Fruit fly (Drosophila melanogaster) whole organism, embryonic: Measurements from ENCODE around the gene CG7149.

ENCODE experiments used
- Aef1 ChIP-seq: fragments of 200-800 bp; sonication (Bioruptor generic); IDR thresholded peaks from 3 replicates; pipeline ENCODE4 v1.3.6; 2022; ENCODE audit warnings: missing biosample characterization, missing genetic modification characterization
- Bgb ChIP-seq: fragments of 200-800 bp; sonication (Bioruptor generic); IDR thresholded peaks from 2 replicates; pipeline ENCODE4 v1.3.6; 2022; ENCODE audit warnings: missing biosample characterization, missing genetic modification characterization; ENCODE audit not compliant: partially characterized antibody
- BtbVII ChIP-seq: fragments of 200-800 bp; sonication (Bioruptor generic); optimal IDR thresholded peaks from 3 replicates; lab custom pipeline; 2017; ENCODE audit warnings: missing biosample characterization, mild to moderate bottlenecking, missing genetic modification characterization
- CG10462 ChIP-seq: fragments of 200-800 bp; sonication (Bioruptor generic); optimal IDR thresholded peaks from 2 replicates; lab custom pipeline; 2016; ENCODE audit warnings: missing biosample characterization, missing genetic modification characterization
- CG10543 ChIP-seq: fragments of 200-800 bp; sonication (Bioruptor generic); optimal IDR thresholded peaks from 3 replicates; lab custom pipeline; 2017; ENCODE audit warnings: missing biosample characterization, mild to moderate bottlenecking, missing genetic modification characterization, moderate library complexity
- CG10979 ChIP-seq: fragments of 200-800 bp; sonication (Bioruptor generic); optimal IDR thresholded peaks from 2 replicates; lab custom pipeline; 2018; ENCODE audit warnings: missing biosample characterization, mild to moderate bottlenecking, missing genetic modification characterization, moderate library complexity
- CG12236 ChIP-seq: fragments of 200-800 bp; sonication (Bioruptor generic); optimal IDR thresholded peaks from 2 replicates; lab custom pipeline; 2016; ENCODE audit warnings: missing biosample characterization, missing genetic modification characterization
- CG12659 ChIP-seq: fragments of 200-800 bp; sonication (Bioruptor generic); optimal IDR thresholded peaks from 3 replicates; lab custom pipeline; 2017; ENCODE audit warnings: mild to moderate bottlenecking, missing biosample characterization, missing genetic modification reagents, missing genetic modification characterization
- CG13424 ChIP-seq: fragments of 200-800 bp; sonication (Bioruptor generic); optimal IDR thresholded peaks from 2 replicates; lab custom pipeline; 2019; ENCODE audit warnings: missing biosample characterization, mild to moderate bottlenecking, missing genetic modification characterization, moderate library complexity
- CG14014 ChIP-seq: fragments of 200-800 bp; sonication (Bioruptor generic); IDR thresholded peaks from 2 replicates; pipeline ENCODE4 v1.3.6; 2022; ENCODE audit warnings: missing biosample characterization, missing genetic modification characterization
- CG14441 ChIP-seq: fragments of 200-800 bp; sonication (Bioruptor generic); IDR thresholded peaks from 2 replicates; pipeline ENCODE4 v1.3.6; 2022; ENCODE audit warnings: missing biosample characterization, missing genetic modification characterization
- CG17802 ChIP-seq: fragments of 200-800 bp; sonication (Bioruptor generic); optimal IDR thresholded peaks from 2 replicates; lab custom pipeline; 2018; ENCODE audit warnings: missing biosample characterization, mild to moderate bottlenecking, missing genetic modification characterization, moderate library complexity
- CG34224 ChIP-seq: fragments of 200-800 bp; sonication (Bioruptor generic); IDR thresholded peaks from 3 replicates; pipeline ENCODE4 v1.3.6; 2022; ENCODE audit warnings: missing biosample characterization, missing genetic modification characterization; ENCODE audit not compliant: partially characterized antibody
- CG6654 ChIP-seq: fragments of 200-800 bp; sonication (Bioruptor generic); optimal IDR thresholded peaks from 2 replicates; lab custom pipeline; 2017; ENCODE audit warnings: missing biosample characterization, mild to moderate bottlenecking, missing genetic modification characterization
- CG6689 ChIP-seq: fragments of 200-800 bp; sonication (Bioruptor generic); IDR thresholded peaks from 2 replicates; pipeline ENCODE4 v1.3.6; 2022; ENCODE audit warnings: missing biosample characterization, missing genetic modification characterization
- CG7987 ChIP-seq: fragments of 200-800 bp; sonication (Bioruptor generic); optimal IDR thresholded peaks from 2 replicates; lab custom pipeline; 2018; ENCODE audit warnings: missing biosample characterization, mild to moderate bottlenecking, missing genetic modification characterization, moderate library complexity
- CG9609 ChIP-seq: fragments of 200-800 bp; sonication (Bioruptor generic); optimal IDR thresholded peaks from 3 replicates; lab custom pipeline; 2016; ENCODE audit warnings: missing biosample characterization, missing genetic modification characterization
- Dip3 ChIP-seq: fragments of 200-800 bp; sonication (Bioruptor generic); optimal IDR thresholded peaks from 3 replicates; lab custom pipeline; 2016; ENCODE audit warnings: missing biosample characterization, missing genetic modification characterization
- Fer3 ChIP-seq: fragments of 200-800 bp; sonication (Bioruptor generic); optimal IDR thresholded peaks from 2 replicates; lab custom pipeline; 2018; ENCODE audit warnings: missing biosample characterization, mild to moderate bottlenecking, missing genetic modification characterization, moderate library complexity
- GATAe ChIP-seq: fragments of 200-800 bp; sonication (Bioruptor generic); conservative IDR thresholded peaks from 2 replicates; pipeline ENCODE4 v1.3.6; 2022; ENCODE audit warnings: missing biosample characterization, missing genetic modification characterization
- Hr51 ChIP-seq, 2 experiments: fragments of 200-800 bp; sonication (Bioruptor generic); optimal IDR thresholded peaks; 2 replicates in 1 of 2; 3 replicates in 1 of 2; lab custom pipeline; 2016 to 2018; ENCODE audit warnings: missing biosample characterization in 2 of 2, missing genetic modification characterization in 2 of 2, mild to moderate bottlenecking in 1 of 2, moderate library complexity in 1 of 2
- NC2β ChIP-seq: fragments of 200-800 bp; sonication (Bioruptor generic); optimal IDR thresholded peaks from 2 replicates; lab custom pipeline; 2016; ENCODE audit warnings: missing biosample characterization, missing genetic modification characterization
- NFAT ChIP-seq: fragments of 200-800 bp; sonication (Bioruptor generic); IDR thresholded peaks from 2 replicates; pipeline ENCODE4 v1.3.6; 2022; ENCODE audit warnings: missing biosample characterization, missing genetic modification characterization
- Trl ChIP-seq, 3 experiments: fragments of >200 bp in 2 of 3; fragments of 200-800 bp in 1 of 3; sonication (Bioruptor generic) in 1 of 3; optimal IDR thresholded peaks; 2 replicates in 1 of 3; 3 replicates in 2 of 3; lab custom pipeline; 2016 to 2017; ENCODE audit warnings: missing biosample characterization in 1 of 3, missing genetic modification characterization in 1 of 3
- Usf ChIP-seq: fragments of 200-800 bp; sonication (Bioruptor generic); optimal IDR thresholded peaks from 2 replicates; lab custom pipeline; 2017; ENCODE audit warnings: missing genotype, missing biosample characterization, missing genetic modification characterization
- amos ChIP-seq: fragments of 200-800 bp; sonication (Bioruptor generic); IDR thresholded peaks from 2 replicates; pipeline ENCODE4 v1.3.6; 2022; ENCODE audit warnings: missing biosample characterization, missing genetic modification characterization; ENCODE audit not compliant: partially characterized antibody
- chif ChIP-seq, 2 experiments: fragments of 200-800 bp; sonication (Bioruptor generic); optimal IDR thresholded peaks; 3 replicates each; lab custom pipeline; 2016; ENCODE audit warnings: missing biosample characterization in 2 of 2, missing genetic modification characterization in 2 of 2
- cwo ChIP-seq: fragments of 200-800 bp; sonication (Bioruptor generic); optimal IDR thresholded peaks from 3 replicates; lab custom pipeline; 2017; ENCODE audit warnings: missing biosample characterization, missing genetic modification characterization, mild to moderate bottlenecking, moderate library complexity, missing genetic modification reagents
- disco-r ChIP-seq: fragments of 200-800 bp; sonication (Bioruptor generic); optimal IDR thresholded peaks from 2 replicates; lab custom pipeline; 2016; ENCODE audit warnings: missing biosample characterization, missing genetic modification characterization
- dmrt99B ChIP-seq: fragments of 200-800 bp; sonication (Bioruptor generic); optimal IDR thresholded peaks from 2 replicates; lab custom pipeline; 2018; ENCODE audit warnings: missing biosample characterization, mild to moderate bottlenecking, missing genetic modification characterization, moderate library complexity
- en ChIP-seq: fragments of 200-800 bp; sonication (Bioruptor generic); optimal IDR thresholded peaks from 2 replicates; lab custom pipeline; 2016; ENCODE audit warnings: missing biosample characterization, missing genetic modification characterization
- fu2 ChIP-seq: fragments of 200-800 bp; sonication (Bioruptor generic); optimal IDR thresholded peaks from 2 replicates; lab custom pipeline; 2016; ENCODE audit warnings: missing biosample characterization, missing genetic modification characterization
- h ChIP-seq: fragments of >200 bp; optimal IDR thresholded peaks from 2 replicates; lab custom pipeline; 2017
- insv ChIP-seq, 2 experiments: fragments of 200-800 bp; sonication (Bioruptor generic); optimal IDR thresholded peaks; 3 replicates each; lab custom pipeline; 2016 to 2018; ENCODE audit warnings: missing biosample characterization in 2 of 2, missing genetic modification characterization in 2 of 2
- mld ChIP-seq: fragments of 200-800 bp; sonication (Bioruptor generic); IDR thresholded peaks from 3 replicates; pipeline ENCODE4 v1.3.6; 2022; ENCODE audit warnings: missing biosample characterization, missing genetic modification characterization; ENCODE audit not compliant: partially characterized antibody
- odd ChIP-seq: fragments of 200-800 bp; sonication (Bioruptor generic); optimal IDR thresholded peaks from 2 replicates; lab custom pipeline; 2017; ENCODE audit warnings: missing biosample characterization, mild to moderate bottlenecking, missing genetic modification characterization
- otp ChIP-seq: fragments of 200-800 bp; sonication (Bioruptor generic); IDR thresholded peaks from 3 replicates; pipeline ENCODE4, ENCODE4 v1.3.6; 2022; ENCODE audit warnings: missing biosample characterization, missing genetic modification characterization
- pan ChIP-seq, 4 experiments: fragments of >200 bp in 3 of 4; fragments of 200-800 bp in 1 of 4; sonication (Bioruptor generic) in 1 of 4; optimal IDR thresholded peaks in 3 of 4; IDR thresholded peaks in 1 of 4; 2 replicates each; pipeline versions ENCODE4 v1.3.6 to Lab custom; 2017 to 2022; ENCODE audit warnings: missing biosample characterization in 2 of 4, missing genetic modification characterization in 2 of 4, mixed read lengths in 1 of 4
- scrt ChIP-seq: fragments of 200-800 bp; sonication (Bioruptor generic); optimal IDR thresholded peaks from 2 replicates; lab custom pipeline; 2018; ENCODE audit warnings: missing biosample characterization, mild to moderate bottlenecking, missing genetic modification characterization, moderate library complexity
- sd ChIP-seq: fragments of 200-800 bp; sonication (Bioruptor generic); optimal IDR thresholded peaks from 3 replicates; lab custom pipeline; 2018; ENCODE audit warnings: missing biosample characterization, mild to moderate bottlenecking, missing genetic modification characterization, moderate library complexity
- sens-2 ChIP-seq: fragments of 200-800 bp; sonication (Bioruptor generic); IDR thresholded peaks from 2 replicates; pipeline ENCODE4 v1.3.6; 2022; ENCODE audit warnings: missing biosample characterization, missing genetic modification characterization
- tio ChIP-seq: fragments of 200-800 bp; sonication (Bioruptor generic); optimal IDR thresholded peaks from 2 replicates; lab custom pipeline; 2017; ENCODE audit warnings: missing biosample characterization, missing genetic modification characterization, inconsistent platforms
- tna ChIP-seq: fragments of 200-800 bp; sonication (Bioruptor generic); IDR thresholded peaks from 2 replicates; pipeline ENCODE4 v1.3.6; 2022; ENCODE audit warnings: missing biosample characterization, missing genetic modification characterization; ENCODE audit not compliant: partially characterized antibody
- toy ChIP-seq: fragments of 200-800 bp; sonication (Bioruptor generic); IDR thresholded peaks from 2 replicates; pipeline ENCODE4 v1.3.6; 2022; ENCODE audit warnings: missing biosample characterization, missing genetic modification characterization
- usp ChIP-seq: fragments of >200 bp; optimal IDR thresholded peaks from 2 replicates; lab custom pipeline; 2017; ENCODE audit warnings: missing biosample characterization, missing genetic modification characterization
- vfl ChIP-seq: fragments of 200-800 bp; sonication (Bioruptor generic); optimal IDR thresholded peaks from 2 replicates; lab custom pipeline; 2016; ENCODE audit warnings: missing biosample characterization, missing genetic modification characterization
- zfh2 ChIP-seq: fragments of 200-800 bp; sonication (Bioruptor generic); optimal IDR thresholded peaks from 2 replicates; lab custom pipeline; 2016; ENCODE audit warnings: missing biosample characterization, missing genetic modification characterization

CG7149 gene

DNA sequence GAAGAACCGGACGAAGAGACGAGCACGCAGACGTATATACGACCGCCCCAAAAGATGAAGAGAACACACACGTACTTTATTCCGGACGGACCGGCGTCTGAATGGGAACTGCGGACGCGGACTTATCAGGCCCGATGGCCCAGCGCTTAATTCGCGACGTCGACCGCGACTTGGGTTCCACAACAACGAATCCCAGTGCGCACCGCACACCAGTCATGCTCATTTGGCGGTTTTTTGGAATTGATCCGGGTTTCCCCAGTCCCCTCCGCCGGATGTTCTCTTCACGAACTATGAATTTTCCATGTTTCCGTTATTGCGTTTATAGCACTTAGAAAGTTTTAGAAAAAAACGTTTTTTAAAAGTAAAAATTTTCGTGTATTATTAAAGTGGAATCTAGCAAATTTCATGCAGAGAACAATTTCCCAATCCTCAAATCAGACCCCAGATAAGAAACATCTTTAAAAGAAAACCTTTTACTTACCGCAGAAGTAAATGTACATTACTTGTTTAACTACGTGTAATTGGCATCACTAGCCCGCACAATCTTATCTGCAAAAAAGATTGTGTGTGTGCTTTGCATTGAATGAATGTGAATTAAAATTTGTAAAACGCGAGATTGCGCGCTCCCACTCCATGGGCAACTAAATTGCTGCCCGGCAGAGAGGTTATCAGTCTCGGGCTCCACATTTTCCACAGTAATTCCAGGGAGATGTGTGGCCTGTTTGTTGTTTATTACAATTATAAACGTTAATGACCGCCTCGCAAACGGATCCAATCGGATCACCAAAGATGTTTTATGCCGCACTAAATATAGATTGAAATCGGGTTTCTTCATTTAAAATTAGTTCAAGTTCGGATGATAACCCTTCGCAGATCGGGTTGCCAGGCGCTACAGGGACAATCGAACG lies at the start of gene CG7149 (continued):
- no peak for TF ChIP-seq Usf (GFP tag; lab: Kevin White, UChicago)
- no peak for TF ChIP-seq zfh2 (GFP tag; lab: Kevin White, UChicago)
- no peak for TF ChIP-seq otp (GFP tag; lab: Robert Waterston, UW)
- no peak for TF ChIP-seq CG7987
- no peak for TF ChIP-seq tio (GFP tag; lab: Kevin White, UChicago)
- TF ChIP-seq toy (GFP tag; lab: Robert Waterston, UW), result no peak
- no peak for TF ChIP-seq dmrt99B
- no peak for TF ChIP-seq Trl (optimal IDR thresholded peaks at IDR 0.05; lab: Kevin White, UChicago)
- no peak for TF ChIP-seq Trl (GFP tag; optimal IDR thresholded peaks at IDR 0.05; lab: Kevin White, UChicago)
- TF ChIP-seq odd, result no peak
- no peak for TF ChIP-seq Aef1 (GFP tag; lab: Robert Waterston, UW)
- no peak for TF ChIP-seq pan (optimal IDR thresholded peaks at IDR 0.05; lab: Kevin White, UChicago)
- TF ChIP-seq pan (GFP tag; optimal IDR thresholded peaks at IDR 0.05 in 1 of 2, IDR thresholded peaks at IDR 0.05 in 1 of 2), result no peak
- TF ChIP-seq CG12236 (GFP tag; lab: Kevin White, UChicago), result no peak
- TF ChIP-seq en (GFP tag; lab: Kevin White, UChicago), result no peak
- no peak for TF ChIP-seq h
- TF ChIP-seq Dip3 (GFP tag; lab: Kevin White, UChicago), result no peak
- no peak for TF ChIP-seq mld (GFP tag; lab: Robert Waterston, UW)
- TF ChIP-seq CG34224 (GFP tag; lab: Robert Waterston, UW), result no peak
- no peak for TF ChIP-seq CG14014 (GFP tag; lab: Robert Waterston, UW)
- TF ChIP-seq usp (GFP tag; lab: Kevin White, UChicago), result no peak
- TF ChIP-seq Bgb (GFP tag; lab: Robert Waterston, UW), result peak; percentile 57; the same call in 1 of the 2 replicates
- TF ChIP-seq CG17802 (tag; lab: Kevin White, UChicago), result no peak
- no peak for TF ChIP-seq disco-r
- no peak for TF ChIP-seq CG6689 (GFP tag; lab: Robert Waterston, UW)
- TF ChIP-seq CG10462 (GFP tag; lab: Kevin White, UChicago), result no peak
- no peak for TF ChIP-seq NFAT (GFP tag; lab: Robert Waterston, UW)
- TF ChIP-seq BtbVII (GFP tag; lab: Kevin White, UChicago), result peak; percentile 35
- peak; percentile 21 for TF ChIP-seq CG10543 (GFP tag; lab: Kevin White, UChicago)
- TF ChIP-seq CG12659, result peak; percentile 18
- TF ChIP-seq fu2 (GFP tag; lab: Kevin White, UChicago), result no peak
- TF ChIP-seq tna (GFP tag; lab: Robert Waterston, UW), result no peak
- TF ChIP-seq CG13424 (tag; lab: Kevin White, UChicago), result peak; percentile 20
- no peak for TF ChIP-seq vfl (GFP tag; lab: Kevin White, UChicago)
- peak; percentile 57 for TF ChIP-seq cwo
- no peak for TF ChIP-seq scrt (GFP tag; lab: Kevin White, UChicago)
- no peak for TF ChIP-seq sens-2 (GFP tag; lab: Robert Waterston, UW)
- TF ChIP-seq insv (GFP tag; optimal IDR thresholded peaks at IDR 0.05; lab: Kevin White, UChicago), result no peak
- no peak for TF ChIP-seq NC2β (GFP tag; lab: Kevin White, UChicago)
- no peak for TF ChIP-seq CG10979 (tag; lab: Kevin White, UChicago)
- TF ChIP-seq Fer3, result no peak
- peak in 1 of 2 experiments; percentile 21 for TF ChIP-seq chif (GFP tag; optimal IDR thresholded peaks at IDR 0.05; lab: Kevin White, UChicago)
- TF ChIP-seq GATAe (GFP tag; lab: Robert Waterston, UW), result peak; percentile 66
- TF ChIP-seq Hr51 (GFP tag; optimal IDR thresholded peaks at IDR 0.05; lab: Kevin White, UChicago), result peak in 1 of 2 experiments; percentile 31
- TF ChIP-seq amos (GFP tag; lab: Robert Waterston, UW), result peak; percentile 45; the same call in 1 of the 2 replicates
- TF ChIP-seq CG9609, result no peak
- TF ChIP-seq CG14441, result no peak
- TF ChIP-seq sd (tag; lab: Kevin White, UChicago), result peak; percentile 25
- TF ChIP-seq CG6654, result no peak
